Worm (Caenorhabditis elegans): ENCODE measurements around the gene twk-22.

- TF ChIP-seq nhr-237 (tag; optimal IDR thresholded peaks at IDR 0.05) (no peak), nhr-12 (tag; optimal IDR thresholded peaks at IDR 0.05) (no peak)
Measured at ce11 chrX:16341838-16342237, 35.6 kb downstream of the twk-22 start.

Data from whole organism, L3 larva.